Fruit fly (Drosophila melanogaster): ENCODE measurements around the gene Srg1.

DNA sequence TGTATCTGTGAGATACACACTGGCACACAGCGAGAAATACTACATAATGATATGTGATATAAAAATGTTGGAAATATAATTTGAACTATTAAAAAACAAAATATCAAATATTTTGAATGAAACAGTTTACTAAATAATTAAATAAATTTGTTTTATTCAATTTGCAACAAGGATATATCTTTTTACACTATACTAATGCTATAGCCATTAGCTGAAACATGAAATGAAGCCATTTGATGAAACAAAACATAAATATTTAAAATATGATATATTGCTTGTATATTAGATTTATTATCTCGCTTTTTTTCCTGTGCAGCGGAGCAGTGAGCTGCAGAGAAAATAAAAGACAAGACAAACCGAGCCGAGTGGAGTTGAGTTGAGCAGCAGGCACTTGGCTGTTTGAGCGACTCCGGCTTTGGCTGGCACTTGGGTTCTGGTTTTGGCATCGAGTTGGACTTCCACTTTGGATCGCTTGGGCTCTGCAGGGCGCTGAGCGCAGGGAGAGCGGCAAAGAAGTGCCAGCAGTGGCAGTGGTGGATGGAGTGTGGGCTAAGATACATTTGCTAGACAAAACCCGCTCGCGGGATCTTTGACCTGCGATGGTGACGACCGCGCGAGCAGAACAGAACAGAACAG, 28.9 kb upstream of the Srg1 start:
- TF ChIP-seq Doc3 (GFP tag; IDR thresholded peaks at IDR 0.05; ENCODE audit: partially characterized antibody) (no peak), gsb-n (tag; optimal IDR thresholded peaks at IDR 0.05) (peak; percentile 86), Antp (GFP tag; optimal IDR thresholded peaks at IDR 0.05) (no peak), bbx (GFP tag; IDR thresholded peaks at IDR 0.05; ENCODE audit: partially characterized antibody) (no peak), CG12659 (GFP tag; optimal IDR thresholded peaks at IDR 0.05) (peak; percentile 75), schlank (tag; optimal IDR thresholded peaks at IDR 0.05) (no peak), usp (GFP tag; optimal IDR thresholded peaks at IDR 0.05) (no peak), hb (GFP tag; IDR thresholded peaks at IDR 0.05; ENCODE audit: partially characterized antibody) (no peak), tup (GFP tag; optimal IDR thresholded peaks at IDR 0.05) (no peak)

All from whole organism, embryonic.